Worm (Caenorhabditis elegans) whole organism, L2 larva: ENCODE results near the gene C04E12.5.
A peak's percentile ranks its signal among the peaks of the same experiment; 100 is the strongest.

Experiments
- C34F6.9 ChIP-seq: fragments of 150-350 bp; optimal IDR thresholded peaks from 2 replicates; lab custom pipeline; 2014; ENCODE audit warnings: missing biosample characterization, missing genetic modification characterization
- F13H6.1 ChIP-seq: sonication (generic microtip); optimal IDR thresholded peaks from 2 replicates; lab custom pipeline; 2016; ENCODE audit warnings: missing genetic modification characterization, missing compliant biosample characterization
- Y55F3AM.14 ChIP-seq: fragments of 200-800 bp; sonication (Bioruptor generic); optimal IDR thresholded peaks from 2 replicates; lab custom pipeline; 2018; ENCODE audit warnings: mild to moderate bottlenecking, missing genetic modification characterization, missing compliant biosample characterization
- ZK546.5 ChIP-seq: sonication (generic microtip); optimal IDR thresholded peaks from 2 replicates; lab custom pipeline; 2017; ENCODE audit warnings: missing biosample characterization, missing genetic modification characterization
- alr-1 ChIP-seq: fragments of 150-350 bp; optimal IDR thresholded peaks from 2 replicates; lab custom pipeline; 2014; ENCODE audit warnings: missing biosample characterization, missing genetic modification characterization
- aly-2 ChIP-seq: fragments of 150-350 bp; optimal IDR thresholded peaks from 2 replicates; lab custom pipeline; 2014; ENCODE audit warnings: missing biosample characterization, missing genetic modification characterization
- ama-1 ChIP-seq: fragments of 150-350 bp; optimal IDR thresholded peaks from 2 replicates; lab custom pipeline; 2018; ENCODE audit warnings: inconsistent platforms
- blmp-1 ChIP-seq: sonication (generic microtip); optimal IDR thresholded peaks from 2 replicates; lab custom pipeline; 2017; ENCODE audit warnings: missing genetic modification characterization, mild to moderate bottlenecking, missing compliant biosample characterization, antibody characterized with exemption, moderate library complexity; ENCODE audit not compliant: insufficient read depth
- ceh-16 ChIP-seq: fragments of 150-350 bp; optimal IDR thresholded peaks from 2 replicates; lab custom pipeline; 2014; ENCODE audit warnings: missing biosample characterization, missing genetic modification characterization
- ceh-82 ChIP-seq: fragments of 150-350 bp; optimal IDR thresholded peaks from 2 replicates; lab custom pipeline; 2014; ENCODE audit warnings: missing biosample characterization, missing genetic modification characterization
- crh-2 ChIP-seq: sonication (generic microtip); optimal IDR thresholded peaks from 2 replicates; lab custom pipeline; 2017; ENCODE audit warnings: missing biosample characterization, missing genetic modification characterization
- egl-27 ChIP-seq: sonication (generic microtip); optimal IDR thresholded peaks from 3 replicates; lab custom pipeline; 2017; ENCODE audit warnings: missing biosample characterization, missing genetic modification reagents, missing genetic modification characterization
- elt-1 ChIP-seq: fragments of 150-350 bp; optimal IDR thresholded peaks from 2 replicates; lab custom pipeline; 2014; ENCODE audit warnings: missing biosample characterization, missing genetic modification characterization
- elt-3 ChIP-seq: sonication (generic microtip); optimal IDR thresholded peaks from 2 replicates; lab custom pipeline; 2017; ENCODE audit warnings: missing biosample characterization, missing genetic modification characterization
- fos-1 ChIP-seq: fragments of 150-350 bp; optimal IDR thresholded peaks from 2 replicates; lab custom pipeline; 2014; ENCODE audit warnings: missing biosample characterization, missing genetic modification characterization
- gmeb-1 ChIP-seq: fragments of 150-350 bp; optimal IDR thresholded peaks from 2 replicates; lab custom pipeline; 2014; ENCODE audit warnings: missing biosample characterization, missing genetic modification characterization
- lin-11 ChIP-seq: fragments of 150-350 bp; sonication (generic microtip); optimal IDR thresholded peaks from 2 replicates; lab custom pipeline; 2014; ENCODE audit warnings: missing biosample characterization, missing genetic modification characterization, inconsistent platforms, mixed read lengths
- lin-13 ChIP-seq: fragments of 150-350 bp; optimal IDR thresholded peaks from 2 replicates; lab custom pipeline; 2014; ENCODE audit warnings: missing biosample characterization, missing genetic modification reagents, missing genetic modification characterization
- lin-39 ChIP-seq: fragments of 150-350 bp; optimal IDR thresholded peaks from 2 replicates; lab custom pipeline; 2014; ENCODE audit warnings: missing biosample characterization, missing genetic modification reagents, missing genetic modification characterization
- lsy-2 ChIP-seq, 2 experiments: fragments of 150-350 bp in 1 of 2; sonication (generic microtip) in 1 of 2; optimal IDR thresholded peaks; 2 replicates each; lab custom pipeline; 2014 to 2017; ENCODE audit warnings: missing biosample characterization in 2 of 2, missing genetic modification characterization in 2 of 2
- mab-5 ChIP-seq: fragments of 150-350 bp; optimal IDR thresholded peaks from 2 replicates; lab custom pipeline; 2014; ENCODE audit warnings: missing biosample characterization, missing genetic modification characterization
- mbf-1 ChIP-seq: sonication (generic microtip); optimal IDR thresholded peaks from 2 replicates; lab custom pipeline; 2017; ENCODE audit warnings: missing biosample characterization, missing genetic modification characterization
- mdl-1 ChIP-seq, 2 experiments: fragments of 150-350 bp in 1 of 2; sonication (generic microtip) in 1 of 2; optimal IDR thresholded peaks; 2 replicates each; lab custom pipeline; 2017; ENCODE audit warnings: missing biosample characterization in 2 of 2, missing genetic modification characterization in 2 of 2
- nhr-10 ChIP-seq: sonication (generic microtip); optimal IDR thresholded peaks from 2 replicates; lab custom pipeline; 2017; ENCODE audit warnings: missing biosample characterization, missing genetic modification characterization
- nhr-129 ChIP-seq: fragments of 150-350 bp; optimal IDR thresholded peaks from 2 replicates; lab custom pipeline; 2014; ENCODE audit warnings: missing biosample characterization, missing genetic modification characterization
- nhr-23 ChIP-seq: fragments of 150-350 bp; optimal IDR thresholded peaks from 2 replicates; lab custom pipeline; 2014; ENCODE audit warnings: missing biosample characterization, missing genetic modification reagents, missing genetic modification characterization
- nhr-237 ChIP-seq: fragments of 150-350 bp; optimal IDR thresholded peaks from 2 replicates; lab custom pipeline; 2014; ENCODE audit warnings: missing biosample characterization, missing genetic modification characterization
- nhr-25 ChIP-seq: fragments of 150-350 bp; sonication (generic microtip); optimal IDR thresholded peaks from 3 replicates; lab custom pipeline; 2014; ENCODE audit warnings: missing biosample characterization, missing genetic modification characterization
- nhr-6 ChIP-seq: fragments of 150-350 bp; optimal IDR thresholded peaks from 2 replicates; lab custom pipeline; 2014; ENCODE audit warnings: missing biosample characterization, missing genetic modification characterization
- nhr-77 ChIP-seq: fragments of 150-350 bp; optimal IDR thresholded peaks from 2 replicates; lab custom pipeline; 2014; ENCODE audit warnings: missing biosample characterization, missing genetic modification characterization
- peb-1 ChIP-seq: fragments of 150-350 bp; optimal IDR thresholded peaks from 2 replicates; lab custom pipeline; 2014; ENCODE audit warnings: missing biosample characterization, missing genetic modification characterization
- sem-4 ChIP-seq: fragments of 150-350 bp; optimal IDR thresholded peaks from 2 replicates; lab custom pipeline; 2014; ENCODE audit warnings: missing biosample characterization, missing genetic modification reagents, missing genetic modification characterization
- sma-9 ChIP-seq, 2 experiments: fragments of 150-350 bp in 1 of 2; sonication (generic microtip) in 1 of 2; optimal IDR thresholded peaks; 2 replicates each; lab custom pipeline; 2014 to 2016; ENCODE audit warnings: missing genetic modification characterization in 2 of 2, mild to moderate bottlenecking in 1 of 2, missing biosample characterization in 1 of 2, missing compliant biosample characterization in 1 of 2, missing genetic modification reagents in 1 of 2, moderate library complexity in 1 of 2
- unc-55 ChIP-seq: fragments of 150-350 bp; sonication (generic microtip); optimal IDR thresholded peaks from 3 replicates; lab custom pipeline; 2014; ENCODE audit warnings: missing biosample characterization, missing genetic modification reagents, missing genetic modification characterization
- ztf-1 ChIP-seq: fragments of 200-800 bp; sonication (Bioruptor generic); conservative IDR thresholded peaks from 2 replicates; pipeline ENCODE4 v1.3.6; 2022; ENCODE audit warnings: missing genetic modification characterization, missing compliant biosample characterization
- ztf-11 ChIP-seq: sonication (generic microtip); optimal IDR thresholded peaks from 2 replicates; lab custom pipeline; 2017; ENCODE audit warnings: missing biosample characterization, missing genetic modification characterization
- ztf-4 ChIP-seq: fragments of 150-350 bp; optimal IDR thresholded peaks from 2 replicates; lab custom pipeline; 2014; ENCODE audit warnings: missing biosample characterization, missing genetic modification characterization

C04E12.5 gene

ce11 chrV:3344001-3344400, 14.4 kb upstream of the C04E12.5 start:
- TF ChIP-seq sma-9 (GFP tag; optimal IDR thresholded peaks at IDR 0.05; lab: Kevin White, UChicago), result peak; percentile 91
- TF ChIP-seq sma-9 (tag; optimal IDR thresholded peaks at IDR 0.05; lab: Kevin White, UChicago), result no peak
- TF ChIP-seq ZK546.5, result no peak
- peak; percentile 80 for TF ChIP-seq F13H6.1 (tag; lab: Kevin White, UChicago)

ce11 chrV:3346434-3347019, 11.8 kb upstream of the C04E12.5 start, which contains the start of gene fbxa-65:
fbxa-65 (minus strand) TSS chrV:3346484.
- TF ChIP-seq sma-9 (GFP tag; optimal IDR thresholded peaks at IDR 0.05; lab: Kevin White, UChicago) (peak; percentile 7), sma-9 (tag; optimal IDR thresholded peaks at IDR 0.05; lab: Kevin White, UChicago) (no peak), lsy-2 (tag; optimal IDR thresholded peaks at IDR 0.05; lab: Kevin White, UChicago) (peak in 1 of 2 experiments; percentile 19), C34F6.9 (peak; percentile 22), peb-1 (no peak), unc-55 (GFP tag; lab: Kevin White, UChicago) (no peak)

DNA sequence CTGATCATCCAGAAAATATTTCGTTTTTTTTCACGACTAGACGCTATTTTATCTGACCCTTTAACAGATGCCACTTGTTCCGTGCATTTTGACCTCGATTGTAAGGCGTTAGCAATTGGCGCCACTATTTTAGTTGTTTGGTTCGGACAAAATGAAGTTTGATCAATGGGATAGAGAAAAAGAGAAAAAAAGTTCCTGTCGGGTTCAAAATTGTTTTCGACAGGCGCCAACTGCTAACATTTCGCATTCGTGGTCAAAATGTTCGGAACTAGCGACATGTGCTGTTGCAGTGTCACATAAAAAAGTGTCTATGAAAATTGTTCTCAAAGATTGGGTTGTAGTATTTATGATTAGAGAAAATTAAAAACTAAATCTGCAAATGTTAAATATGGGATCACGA, 10.9 kb upstream of the C04E12.5 start:
- TF ChIP-seq nhr-77 (tag; lab: Kevin White, UChicago) (no peak), Y55F3AM.14 (GFP tag; lab: Kevin White, UChicago) (no peak), aly-2 (tag; lab: Kevin White, UChicago) (no peak), mbf-1 (tag; lab: Kevin White, UChicago) (no peak), gmeb-1 (tag; lab: Kevin White, UChicago) (no peak), elt-1 (tag; lab: Kevin White, UChicago) (no peak), mab-5 (no peak), ceh-82 (no peak), fos-1 (tag; lab: Kevin White, UChicago) (no peak), nhr-237 (tag; lab: Kevin White, UChicago) (no peak), F13H6.1 (tag; lab: Kevin White, UChicago) (peak; percentile 57), lin-13 (GFP tag; lab: Kevin White, UChicago) (no peak), nhr-25 (tag; lab: Kevin White, UChicago) (no peak), lsy-2 (tag; optimal IDR thresholded peaks at IDR 0.05; lab: Kevin White, UChicago) (peak in 1 of 2 experiments; percentile 36), lin-11 (no peak), sem-4 (tag; lab: Kevin White, UChicago) (no peak), sma-9 (GFP tag; optimal IDR thresholded peaks at IDR 0.05; lab: Kevin White, UChicago) (peak; percentile 88), sma-9 (tag; optimal IDR thresholded peaks at IDR 0.05; lab: Kevin White, UChicago) (no peak), lin-39 (no peak), ama-1 (lab: Kevin White, UChicago) (no peak), crh-2 (tag; lab: Kevin White, UChicago) (no peak), alr-1 (no peak), ztf-11 (tag; lab: Kevin White, UChicago) (no peak), C34F6.9 (no peak), nhr-10 (tag; lab: Kevin White, UChicago) (no peak), unc-55 (GFP tag; lab: Kevin White, UChicago) (no peak), mdl-1 (tag; optimal IDR thresholded peaks at IDR 0.05; lab: Kevin White, UChicago) (no peak)

DNA sequence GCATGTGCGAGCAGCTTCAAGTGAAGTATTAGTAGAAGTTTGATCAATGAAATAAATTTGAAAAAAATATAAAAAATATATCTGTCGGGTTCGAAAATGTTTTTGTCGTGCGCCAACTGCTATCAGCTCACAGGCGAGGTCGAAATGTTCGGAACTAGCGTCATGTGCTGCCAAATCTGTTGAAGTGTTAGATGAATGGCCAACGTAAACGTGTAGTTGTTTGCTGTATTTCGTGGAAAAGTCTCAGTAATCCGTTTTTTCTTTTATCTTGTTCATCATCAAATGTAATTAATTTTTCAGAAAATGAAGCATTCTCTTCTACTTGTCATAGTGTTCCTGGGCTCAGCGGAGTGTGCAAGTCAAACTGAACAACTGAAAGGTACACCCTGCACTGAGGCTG, 8.5 kb upstream of the C04E12.5 start, which contains the start of gene C17B7.15:
C17B7.15 (plus strand) TSS at position 301 of the 400 bp plus-strand sequence.
- TF ChIP-seq sma-9 (GFP tag; optimal IDR thresholded peaks at IDR 0.05; lab: Kevin White, UChicago) (peak; percentile 25), sma-9 (tag; optimal IDR thresholded peaks at IDR 0.05; lab: Kevin White, UChicago) (no peak), ceh-16 (tag; lab: Kevin White, UChicago) (no peak)

DNA sequence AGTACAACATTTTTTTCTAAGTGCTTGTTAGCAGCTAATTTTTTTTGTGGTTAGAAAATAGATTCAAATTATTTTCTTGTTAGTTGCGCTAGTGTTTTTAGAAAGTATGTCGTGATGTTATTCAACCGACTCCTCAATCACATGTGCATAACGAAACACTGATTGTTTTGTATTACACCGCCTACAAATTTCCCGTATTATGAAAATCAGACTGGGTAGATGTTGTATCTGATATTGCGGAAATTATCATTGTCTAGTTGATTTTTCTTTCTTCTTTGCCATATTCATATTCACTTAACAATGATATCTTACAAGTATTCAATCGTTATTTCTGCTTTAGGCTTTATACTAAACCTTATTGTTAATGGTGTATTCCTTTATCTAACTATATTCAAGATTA, 7.1 kb upstream of the C04E12.5 start, which contains the start of gene str-63:
str-63 (plus strand) TSS at position 301 of the 400 bp plus-strand sequence.
- no peak for TF ChIP-seq ztf-11 (tag; lab: Kevin White, UChicago)
- TF ChIP-seq mbf-1 (tag; lab: Kevin White, UChicago), result no peak
- no peak for TF ChIP-seq egl-27
- TF ChIP-seq sem-4 (tag; lab: Kevin White, UChicago), result no peak
- no peak for TF ChIP-seq nhr-77 (tag; lab: Kevin White, UChicago)
- TF ChIP-seq ztf-1 (GFP tag; lab: Robert Waterston, UW), result no peak
- TF ChIP-seq lsy-2 (tag; optimal IDR thresholded peaks at IDR 0.05; lab: Kevin White, UChicago), result no peak
- TF ChIP-seq sma-9 (GFP tag; optimal IDR thresholded peaks at IDR 0.05; lab: Kevin White, UChicago), result no peak
- no peak for TF ChIP-seq sma-9 (tag; optimal IDR thresholded peaks at IDR 0.05; lab: Kevin White, UChicago)
- no peak for TF ChIP-seq nhr-129 (tag; lab: Kevin White, UChicago)
- no peak for TF ChIP-seq nhr-6 (tag; lab: Kevin White, UChicago)
- no peak for TF ChIP-seq ztf-4 (tag; lab: Kevin White, UChicago)
- no peak for TF ChIP-seq lin-13 (GFP tag; lab: Kevin White, UChicago)
- no peak for TF ChIP-seq nhr-23
- no peak for TF ChIP-seq alr-1
- TF ChIP-seq F13H6.1 (tag; lab: Kevin White, UChicago), result no peak
- TF ChIP-seq ceh-16 (tag; lab: Kevin White, UChicago), result no peak
- no peak for TF ChIP-seq mab-5
- no peak for TF ChIP-seq blmp-1 (tag; lab: Kevin White, UChicago)
- no peak for TF ChIP-seq nhr-25 (tag; lab: Kevin White, UChicago)
- no peak for TF ChIP-seq elt-3 (tag; lab: Kevin White, UChicago)
- TF ChIP-seq, all 48 proteins: peak for 0
